Fruit fly (Drosophila melanogaster): ENCODE data around the gene Larp4B.
A peak's percentile ranks its signal among the peaks of the same experiment; 100 is the strongest.

Gene Larp4B

dm6 chr3L:3194059-3194458 lies 30.6 kb upstream of the Larp4B start (continued):
- TF ChIP-seq Dfd (GFP tag; optimal IDR thresholded peaks at IDR 0.05) (no peak), Hr78 (GFP tag; optimal IDR thresholded peaks at IDR 0.05) (peak in 1 of 2 experiments; percentile 70), CG7963 (GFP tag; IDR thresholded peaks at IDR 0.05; ENCODE audit: partially characterized antibody) (no peak), CTCF (GFP tag; optimal IDR thresholded peaks at IDR 0.05) (peak; percentile 59), wek (GFP tag; optimal IDR thresholded peaks at IDR 0.05) (peak; percentile 45), YL-1 (GFP tag; optimal IDR thresholded peaks at IDR 0.05) (peak; percentile 74), CG8478 (optimal IDR thresholded peaks at IDR 0.05) (no peak), Sin3A (optimal IDR thresholded peaks at IDR 0.05) (no peak), z (GFP tag; IDR thresholded peaks at IDR 0.05) (0 out of 3 replicates have a peak, but pooled peaks have one; percentile 32), Deaf1 (tag; optimal IDR thresholded peaks at IDR 0.05) (peak; percentile 74), CG18764 (GFP tag; optimal IDR thresholded peaks at IDR 0.05) (peak; percentile 85), CG3726 (GFP tag; IDR thresholded peaks at IDR 0.05) (peak; percentile 90; the same call in 2 of the 3 replicates), Usf (GFP tag; optimal IDR thresholded peaks at IDR 0.05) (peak; percentile 39), Nf-YB (GFP tag; optimal IDR thresholded peaks at IDR 0.05) (peak; percentile 82), Sox100B (GFP tag; optimal IDR thresholded peaks at IDR 0.05) (peak; percentile 93), nau (GFP tag; optimal IDR thresholded peaks at IDR 0.05) (peak; percentile 90), CG6683 (GFP tag; optimal IDR thresholded peaks at IDR 0.05) (peak; percentile 86), Trl (optimal IDR thresholded peaks at IDR 0.05) (no peak), Trl (GFP tag; optimal IDR thresholded peaks at IDR 0.05) (peak; percentile 47), wor (GFP tag; IDR thresholded peaks at IDR 0.05) (peak; percentile 84), CG17829 (tag; optimal IDR thresholded peaks at IDR 0.05) (peak; percentile 95), pan (optimal IDR thresholded peaks at IDR 0.05) (no peak), pan (GFP tag; optimal IDR thresholded peaks at IDR 0.05 in 1 of 2, IDR thresholded peaks at IDR 0.05 in 1 of 2) (peak in 1 of 2 experiments; percentile 97), CG34422 (GFP tag; IDR thresholded peaks at IDR 0.05) (peak; percentile 97), cad (GFP tag; optimal IDR thresholded peaks at IDR 0.05) (no peak), Mrtf (GFP tag; IDR thresholded peaks at IDR 0.05) (peak; percentile 86), Hmr (GFP tag; optimal IDR thresholded peaks at IDR 0.05) (peak; percentile 94), CG7786 (GFP tag; optimal IDR thresholded peaks at IDR 0.05) (no peak), Aef1 (GFP tag; IDR thresholded peaks at IDR 0.05) (peak; percentile 93), pnt (GFP tag; optimal IDR thresholded peaks at IDR 0.05) (peak; percentile 42), pita (GFP tag; optimal IDR thresholded peaks at IDR 0.05) (no peak), CG1603 (tag; optimal IDR thresholded peaks at IDR 0.05) (peak; percentile 88), repo (GFP tag; optimal IDR thresholded peaks at IDR 0.05) (peak; percentile 48), cg (GFP tag; optimal IDR thresholded peaks at IDR 0.05) (peak; percentile 62), esg (GFP tag; conservative IDR thresholded peaks at IDR 0.05) (peak; percentile 89), CG16813 (GFP tag; IDR thresholded peaks at IDR 0.05; ENCODE audit: partially characterized antibody) (no peak), CG9215 (GFP tag; IDR thresholded peaks at IDR 0.05) (peak; percentile 78), Hsf (GFP tag; optimal IDR thresholded peaks at IDR 0.05) (peak; percentile 76), CG17361 (GFP tag; IDR thresholded peaks at IDR 0.05) (peak; percentile 95), NfI (GFP tag; optimal IDR thresholded peaks at IDR 0.05) (peak; percentile 93), CG12071 (GFP tag; optimal IDR thresholded peaks at IDR 0.05) (peak; percentile 91), CG15479 (GFP tag; optimal IDR thresholded peaks at IDR 0.05) (peak; percentile 43), mam (GFP tag; optimal IDR thresholded peaks at IDR 0.05) (peak; percentile 57), NFAT (GFP tag; IDR thresholded peaks at IDR 0.05) (peak; percentile 87), CG30403 (GFP tag; optimal IDR thresholded peaks at IDR 0.05) (peak; percentile 85), gro (GFP tag; optimal IDR thresholded peaks at IDR 0.05) (peak; percentile 42), CG32772 (GFP tag; IDR thresholded peaks at IDR 0.05) (peak; percentile 93), Doc2 (GFP tag; IDR thresholded peaks at IDR 0.05) (peak; percentile 73), HLH4C (GFP tag; IDR thresholded peaks at IDR 0.05; ENCODE audit: partially characterized antibody) (no peak), tap (tag; optimal IDR thresholded peaks at IDR 0.05) (peak; percentile 92), exex (tag; optimal IDR thresholded peaks at IDR 0.05) (peak; percentile 58), cwo (GFP tag; optimal IDR thresholded peaks at IDR 0.05) (peak; percentile 89), grn (GFP tag; optimal IDR thresholded peaks at IDR 0.05) (peak; percentile 20)

Measured in whole organism, embryonic.